Worm (Caenorhabditis elegans): ENCODE data around the gene F32D8.5.
A peak's percentile ranks its signal among the peaks of the same experiment; 100 is the strongest.

Gene F32D8.5

ce11 chrV:10937294-10937693, 42.7 kb downstream of the F32D8.5 start (continued):
- no peak for TF ChIP-seq sup-37 (GFP tag; optimal IDR thresholded peaks at IDR 0.05)
- TF ChIP-seq F16B12.6 (tag; optimal IDR thresholded peaks at IDR 0.05): no peak
- TF ChIP-seq unc-30 (tag; optimal IDR thresholded peaks at IDR 0.05): no peak
- no peak for TF ChIP-seq sox-4 (tag; optimal IDR thresholded peaks at IDR 0.05)
- no peak for TF ChIP-seq lir-3 (tag; optimal IDR thresholded peaks at IDR 0.05; ENCODE audit: poor library complexity)
- peak in 1 of 3 experiments; percentile 2 for TF ChIP-seq dpl-1 (GFP tag; optimal IDR thresholded peaks at IDR 0.05)
- TF ChIP-seq hlh-4 (tag; optimal IDR thresholded peaks at IDR 0.05): no peak
- TF ChIP-seq aly-2 (tag; optimal IDR thresholded peaks at IDR 0.05): no peak
- TF ChIP-seq nhr-28 (tag; optimal IDR thresholded peaks at IDR 0.05): no peak
- no peak for TF ChIP-seq tbx-2 (tag; optimal IDR thresholded peaks at IDR 0.05)

ce11 chrV:10938739-10939138, 44.1 kb downstream of the F32D8.5 start, which contains the start of gene F17C11.11:
Gene F17C11.11, minus strand, starts transcription at chrV:10938817.
- TF ChIP-seq nhr-76 (tag; optimal IDR thresholded peaks at IDR 0.05): no peak
- peak in 1 of 2 experiments; percentile 1 for TF ChIP-seq lsy-2 (tag; optimal IDR thresholded peaks at IDR 0.05)
- TF ChIP-seq nhr-71 (tag; optimal IDR thresholded peaks at IDR 0.05): peak; percentile 48
- TF ChIP-seq nhr-19 (GFP tag; conservative IDR thresholded peaks at IDR 0.05): no peak
- TF ChIP-seq elt-2 (tag; optimal IDR thresholded peaks at IDR 0.05): peak; percentile 73
- TF ChIP-seq lin-14 (GFP tag; optimal IDR thresholded peaks at IDR 0.05): peak; percentile 27
- no peak for TF ChIP-seq ceh-90 (tag; optimal IDR thresholded peaks at IDR 0.05)
- TF ChIP-seq zip-4 (GFP tag; optimal IDR thresholded peaks at IDR 0.05): peak; percentile 88
- peak in 1 of 3 experiments; percentile 12 for TF ChIP-seq dpl-1 (GFP tag; optimal IDR thresholded peaks at IDR 0.05)
- no peak for TF ChIP-seq Y116A8C.19 (tag; optimal IDR thresholded peaks at IDR 0.05; ENCODE audit: borderline replicate concordance)
- peak; percentile 72 for TF ChIP-seq skn-1 (tag; optimal IDR thresholded peaks at IDR 0.05)
- no peak for TF ChIP-seq efl-1 (optimal IDR thresholded peaks at IDR 0.05)
- peak; percentile 1 to 17 for TF ChIP-seq efl-1 (GFP tag; optimal IDR thresholded peaks at IDR 0.05 in 1 of 2)
- no peak for TF ChIP-seq hpl-2 (GFP tag; optimal IDR thresholded peaks at IDR 0.05)
- TF ChIP-seq mep-1 (tag; optimal IDR thresholded peaks at IDR 0.05): peak; percentile 3
- TF ChIP-seq mdl-1 (tag; optimal IDR thresholded peaks at IDR 0.05): peak in 1 of 2 experiments; percentile 32
- TF ChIP-seq pqm-1 (tag; optimal IDR thresholded peaks at IDR 0.05): no peak
- peak; percentile 10 for TF ChIP-seq nhr-20 (tag; optimal IDR thresholded peaks at IDR 0.05)
- peak; percentile 52 for TF ChIP-seq rnt-1 (tag; optimal IDR thresholded peaks at IDR 0.05)

ce11 chrV:10939990-10940570, 45.5 kb downstream of the F32D8.5 start:
- TF ChIP-seq hlh-17 (GFP tag; optimal IDR thresholded peaks at IDR 0.05; ENCODE audit: borderline replicate concordance) (no peak), nhr-85 (tag) (peak; percentile 92), grh-1 (GFP tag; IDR thresholded peaks at IDR 0.05) (peak; percentile 46; the same call in 1 of the 2 replicates), nhr-28 (tag; optimal IDR thresholded peaks at IDR 0.05) (no peak), aly-2 (tag; optimal IDR thresholded peaks at IDR 0.05) (no peak), mdl-1 (tag; optimal IDR thresholded peaks at IDR 0.05) (peak in 1 of 2 experiments; percentile 19), blmp-1 (tag; optimal IDR thresholded peaks at IDR 0.05) (peak; percentile 46), efl-1 (optimal IDR thresholded peaks at IDR 0.05) (no peak), efl-1 (GFP tag; optimal IDR thresholded peaks at IDR 0.05 in 1 of 2) (peak in 1 of 2 experiments; percentile 70)

ce11 chrV:10940571-10940991, 46.0 kb downstream of the F32D8.5 start:
- TF ChIP-seq lin-35 (GFP tag; optimal IDR thresholded peaks at IDR 0.05): peak; percentile 43 to 61
- peak; percentile 53 to 70 for TF ChIP-seq lsy-2 (tag; optimal IDR thresholded peaks at IDR 0.05)
- TF ChIP-seq nhr-19 (GFP tag; conservative IDR thresholded peaks at IDR 0.05): peak; percentile 66
- TF ChIP-seq lin-15B (tag; optimal IDR thresholded peaks at IDR 0.05): no peak
- no peak for TF ChIP-seq aha-1 (tag; optimal IDR thresholded peaks at IDR 0.05)
- peak; percentile 78 for TF ChIP-seq snu-23 (GFP tag; optimal IDR thresholded peaks at IDR 0.05)
- TF ChIP-seq pax-3 (tag; optimal IDR thresholded peaks at IDR 0.05): no peak
- peak; percentile 24 for TF ChIP-seq tbx-2 (tag; optimal IDR thresholded peaks at IDR 0.05)
- TF ChIP-seq zip-4 (GFP tag; optimal IDR thresholded peaks at IDR 0.05): peak; percentile 71
- TF ChIP-seq C16A3.4 (tag; optimal IDR thresholded peaks at IDR 0.05): peak; percentile 62
- TF ChIP-seq nhr-71 (tag; optimal IDR thresholded peaks at IDR 0.05): peak; percentile 83
- peak in 3 of 6 experiments; percentile 19 to 83 (median 61) for TF ChIP-seq elt-3 (tag; optimal IDR thresholded peaks at IDR 0.05)
- TF ChIP-seq nhr-85 (tag): peak; percentile 87
- TF ChIP-seq ceh-90 (tag; optimal IDR thresholded peaks at IDR 0.05): peak; percentile 14
- TF ChIP-seq dpl-1 (GFP tag; optimal IDR thresholded peaks at IDR 0.05): peak; percentile 4 to 32 (median 30)
- no peak for TF ChIP-seq unc-86 (tag; optimal IDR thresholded peaks at IDR 0.05)
- TF ChIP-seq ceh-82 (tag; optimal IDR thresholded peaks at IDR 0.05): peak in 2 of 3 experiments; percentile 13 to 58
- peak; percentile 7 for TF ChIP-seq fkh-8 (tag; optimal IDR thresholded peaks at IDR 0.05)
- peak; percentile 62 for TF ChIP-seq jun-1 (tag; optimal IDR thresholded peaks at IDR 0.05)
- peak; percentile 16 for TF ChIP-seq ztf-4 (tag; optimal IDR thresholded peaks at IDR 0.05)
- TF ChIP-seq fkh-10 (GFP tag; optimal IDR thresholded peaks at IDR 0.05): peak; percentile 18
- TF ChIP-seq nhr-20 (tag; optimal IDR thresholded peaks at IDR 0.05): peak; percentile 73
- TF ChIP-seq lir-3 (tag; optimal IDR thresholded peaks at IDR 0.05; ENCODE audit: poor library complexity): no peak
- peak; percentile 16 for TF ChIP-seq pqm-1 (tag; optimal IDR thresholded peaks at IDR 0.05)
